Worm (Caenorhabditis elegans) whole organism, L4 larva: ENCODE results near the gene F44B9.2.
A peak's percentile ranks its signal among the peaks of the same experiment; 100 is the strongest.

ENCODE experiments used
- D1046.2 ChIP-seq: fragments of 200-800 bp; sonication (Bioruptor generic); IDR thresholded peaks from 2 replicates; pipeline ENCODE4 v1.3.6; 2022; ENCODE audit warnings: missing genetic modification characterization, missing compliant biosample characterization
- F10B5.3 ChIP-seq: sonication (generic microtip); optimal IDR thresholded peaks from 2 replicates; lab custom pipeline; 2016; ENCODE audit warnings: mild to moderate bottlenecking, missing genetic modification characterization, missing compliant biosample characterization
- F26F4.8 ChIP-seq: fragments of 200-800 bp; sonication (Bioruptor generic); conservative IDR thresholded peaks from 2 replicates; pipeline ENCODE4 v1.3.6; 2022; ENCODE audit warnings: missing genetic modification characterization, missing compliant biosample characterization
- F49E8.2 ChIP-seq: sonication (generic microtip); optimal IDR thresholded peaks from 2 replicates; lab custom pipeline; 2016; ENCODE audit warnings: missing compliant biosample characterization, mild to moderate bottlenecking, missing genetic modification characterization, borderline replicate concordance
- Y48G9A.11 ChIP-seq: fragments of 200-800 bp; sonication (Bioruptor generic); IDR thresholded peaks from 2 replicates; pipeline ENCODE4 v1.3.6; 2022; ENCODE audit warnings: missing genetic modification reagents, missing genetic modification characterization, missing compliant biosample characterization
- Y75B8A.6 ChIP-seq: fragments of 200-800 bp; sonication (Bioruptor generic); IDR thresholded peaks from 2 replicates; pipeline ENCODE4 v1.3.6; 2022; ENCODE audit warnings: missing genetic modification reagents, missing genetic modification characterization, missing compliant biosample characterization
- ceh-28 ChIP-seq: fragments of 150-350 bp; optimal IDR thresholded peaks from 2 replicates; lab custom pipeline; 2014; ENCODE audit warnings: missing biosample characterization, missing genetic modification reagents, missing genetic modification characterization
- ceh-82 ChIP-seq: sonication (generic microtip); optimal IDR thresholded peaks from 2 replicates; lab custom pipeline; 2017; ENCODE audit warnings: missing biosample characterization, missing genetic modification characterization
- ces-1 ChIP-seq: fragments of 150-350 bp; sonication (generic microtip); optimal IDR thresholded peaks from 4 replicates; lab custom pipeline; 2014; ENCODE audit warnings: missing biosample characterization, missing genetic modification reagents, missing genetic modification characterization
- cey-2 ChIP-seq: sonication (generic microtip); optimal IDR thresholded peaks from 3 replicates; lab custom pipeline; 2017; ENCODE audit warnings: missing genetic modification characterization, mild to moderate bottlenecking, missing compliant biosample characterization, antibody characterized with exemption, borderline replicate concordance; ENCODE audit not compliant: insufficient read depth
- daf-12 ChIP-seq: fragments of 150-350 bp; optimal IDR thresholded peaks from 2 replicates; lab custom pipeline; 2014; ENCODE audit warnings: missing biosample characterization, missing genetic modification reagents, missing genetic modification characterization
- daf-16 ChIP-seq, 3 experiments: sonication (generic microtip); optimal IDR thresholded peaks; 2 replicates each; lab custom pipeline; 2016 to 2017; ENCODE audit warnings: missing genetic modification characterization in 3 of 3, missing genetic modification reagents in 3 of 3, mild to moderate bottlenecking in 2 of 3, missing compliant biosample characterization in 2 of 3, missing biosample characterization in 1 of 3, moderate library complexity in 1 of 3
- daf-19 ChIP-seq: fragments of 200-800 bp; sonication (Bioruptor generic); conservative IDR thresholded peaks from 2 replicates; pipeline ENCODE4 v1.3.6; 2022; ENCODE audit warnings: missing genetic modification characterization, missing compliant biosample characterization
- daf-8 ChIP-seq: fragments of 200-800 bp; sonication (Bioruptor generic); IDR thresholded peaks from 2 replicates; pipeline ENCODE4 v1.3.6; 2022; ENCODE audit warnings: missing genetic modification characterization, missing compliant biosample characterization
- dmd-6 ChIP-seq: fragments of 200-800 bp; sonication (Bioruptor generic); IDR thresholded peaks from 2 replicates; pipeline ENCODE4 v1.3.6; 2022; ENCODE audit warnings: missing genetic modification reagents, missing genetic modification characterization, missing compliant biosample characterization
- dmd-9 ChIP-seq: fragments of 200-800 bp; sonication (Bioruptor generic); IDR thresholded peaks from 2 replicates; pipeline ENCODE4 v1.3.6; 2022; ENCODE audit warnings: missing genetic modification reagents, missing genetic modification characterization, missing compliant biosample characterization
- dpl-1 ChIP-seq: fragments of 150-350 bp; optimal IDR thresholded peaks from 2 replicates; lab custom pipeline; 2014; ENCODE audit warnings: missing biosample characterization, missing genetic modification reagents, missing genetic modification characterization
- duxl-1 ChIP-seq: sonication (generic microtip); optimal IDR thresholded peaks from 2 replicates; lab custom pipeline; 2016; ENCODE audit warnings: mild to moderate bottlenecking, missing genetic modification characterization, moderate library complexity, missing compliant biosample characterization; ENCODE audit not compliant: poor library complexity
- fkh-10 ChIP-seq: fragments of 150-350 bp; optimal IDR thresholded peaks from 2 replicates; lab custom pipeline; 2014; ENCODE audit warnings: missing biosample characterization, missing genetic modification reagents, missing genetic modification characterization
- hif-1 ChIP-seq, 2 experiments: sonication (generic microtip); optimal IDR thresholded peaks; 2 replicates each; lab custom pipeline; 2016 to 2017; ENCODE audit warnings: missing compliant biosample characterization in 2 of 2, missing genetic modification characterization in 2 of 2, missing genetic modification reagents in 2 of 2, missing genotype in 2 of 2, mild to moderate bottlenecking in 1 of 2
- hlh-11 ChIP-seq: fragments of 200-800 bp; sonication (Bioruptor generic); optimal IDR thresholded peaks from 2 replicates; lab custom pipeline; 2018; ENCODE audit warnings: mild to moderate bottlenecking, missing genetic modification characterization, missing compliant biosample characterization
- hmg-1.1 ChIP-seq: fragments of 200-800 bp; sonication (Bioruptor generic); IDR thresholded peaks from 2 replicates; pipeline ENCODE4 v1.3.6; 2022; ENCODE audit warnings: missing genetic modification reagents, missing genetic modification characterization, missing compliant biosample characterization
- jun-1 ChIP-seq: fragments of 150-350 bp; optimal IDR thresholded peaks from 2 replicates; lab custom pipeline; 2014; ENCODE audit warnings: missing biosample characterization, missing genetic modification reagents, missing genetic modification characterization
- lim-7 ChIP-seq: fragments of 200-800 bp; sonication (Bioruptor generic); IDR thresholded peaks from 2 replicates; pipeline ENCODE4 v1.3.6; 2022; ENCODE audit warnings: missing genetic modification characterization, missing compliant biosample characterization
- lin-1 ChIP-seq: fragments of 200-800 bp; sonication (Bioruptor generic); IDR thresholded peaks from 2 replicates; pipeline ENCODE4 v1.3.6; 2022; ENCODE audit warnings: missing genetic modification reagents, missing genetic modification characterization, missing compliant biosample characterization
- lin-13 ChIP-seq: fragments of 150-350 bp; optimal IDR thresholded peaks from 2 replicates; lab custom pipeline; 2014; ENCODE audit warnings: missing biosample characterization, missing genetic modification reagents, missing genetic modification characterization
- lin-29 ChIP-seq: fragments of 200-800 bp; sonication (Bioruptor generic); IDR thresholded peaks from 2 replicates; pipeline ENCODE4 v1.3.6; 2022; ENCODE audit warnings: missing genetic modification reagents, missing genetic modification characterization, missing compliant biosample characterization
- lin-39 ChIP-seq: fragments of 150-350 bp; optimal IDR thresholded peaks from 2 replicates; lab custom pipeline; 2014; ENCODE audit warnings: missing biosample characterization, missing genetic modification reagents, missing genetic modification characterization
- lir-3 ChIP-seq: sonication (generic microtip); optimal IDR thresholded peaks from 2 replicates; lab custom pipeline; 2016; ENCODE audit warnings: mild to moderate bottlenecking, missing genetic modification characterization, missing compliant biosample characterization
- madf-9 ChIP-seq: fragments of 200-800 bp; sonication (Bioruptor generic); conservative IDR thresholded peaks from 2 replicates; pipeline ENCODE4 v1.3.6; 2022; ENCODE audit warnings: missing genetic modification reagents, missing genetic modification characterization, missing compliant biosample characterization
- mdl-1 ChIP-seq, 2 experiments: fragments of 150-350 bp in 1 of 2; sonication (generic microtip) in 1 of 2; optimal IDR thresholded peaks; 2 replicates each; lab custom pipeline; 2014 to 2017; ENCODE audit warnings: missing biosample characterization in 2 of 2, missing genetic modification characterization in 2 of 2
- mdt-29 ChIP-seq: fragments of 200-800 bp; sonication (Bioruptor generic); IDR thresholded peaks from 2 replicates; pipeline ENCODE4 v1.3.6; 2022; ENCODE audit warnings: missing genetic modification reagents, missing genetic modification characterization, missing compliant biosample characterization
- mep-1 ChIP-seq: fragments of 150-350 bp; sonication (generic microtip); optimal IDR thresholded peaks from 3 replicates; lab custom pipeline; 2014; ENCODE audit warnings: missing biosample characterization, missing genetic modification characterization
- mxl-2 ChIP-seq: fragments of 200-800 bp; sonication (Bioruptor generic); conservative IDR thresholded peaks from 2 replicates; pipeline ENCODE4 v1.3.6; 2022; ENCODE audit warnings: missing genetic modification reagents, missing genetic modification characterization, missing compliant biosample characterization
- mxl-3 ChIP-seq: fragments of 200-800 bp; sonication (Bioruptor generic); optimal IDR thresholded peaks from 2 replicates; lab custom pipeline; 2018; ENCODE audit warnings: mild to moderate bottlenecking, missing genetic modification characterization, missing compliant biosample characterization
- nhr-11 ChIP-seq: fragments of 150-350 bp; optimal IDR thresholded peaks from 2 replicates; lab custom pipeline; 2014; ENCODE audit warnings: missing biosample characterization, missing genetic modification characterization
- nhr-237 ChIP-seq: sonication (generic microtip); optimal IDR thresholded peaks from 2 replicates; lab custom pipeline; 2017; ENCODE audit warnings: missing biosample characterization, missing genetic modification characterization
- nhr-25 ChIP-seq: sonication (generic microtip); optimal IDR thresholded peaks from 2 replicates; lab custom pipeline; 2017; ENCODE audit warnings: missing genetic modification characterization, mild to moderate bottlenecking, missing compliant biosample characterization, antibody characterized with exemption, moderate library complexity, borderline replicate concordance; ENCODE audit not compliant: insufficient read depth
- nhr-41 ChIP-seq: fragments of 200-800 bp; sonication (Bioruptor generic); IDR thresholded peaks from 2 replicates; pipeline ENCODE4 v1.3.6; 2022; ENCODE audit warnings: missing genetic modification reagents, missing genetic modification characterization, missing compliant biosample characterization
- pqm-1 ChIP-seq: sonication (generic microtip); optimal IDR thresholded peaks from 2 replicates; lab custom pipeline; 2017; ENCODE audit warnings: missing biosample characterization, missing genetic modification characterization
- saeg-2 ChIP-seq: fragments of 200-800 bp; sonication (Bioruptor generic); IDR thresholded peaks from 2 replicates; pipeline ENCODE4 v1.3.6; 2022; ENCODE audit warnings: missing genetic modification reagents, missing genetic modification characterization, missing compliant biosample characterization
- tra-1 ChIP-seq: fragments of 200-800 bp; sonication (Bioruptor generic); IDR thresholded peaks from 2 replicates; pipeline ENCODE4 v1.3.6; 2022; ENCODE audit warnings: missing genetic modification reagents, missing genetic modification characterization, missing compliant biosample characterization
- unc-39 ChIP-seq: sonication (generic microtip); optimal IDR thresholded peaks from 2 replicates; lab custom pipeline; 2017; ENCODE audit warnings: missing biosample characterization, missing genetic modification characterization
- vab-7 ChIP-seq: fragments of 200-800 bp; sonication (Bioruptor generic); IDR thresholded peaks from 2 replicates; pipeline ENCODE4 v1.3.6; 2022; ENCODE audit warnings: missing genetic modification reagents, missing genetic modification characterization, missing compliant biosample characterization
- zag-1 ChIP-seq: fragments of 150-350 bp; optimal IDR thresholded peaks from 2 replicates; lab custom pipeline; 2014; ENCODE audit warnings: missing biosample characterization, missing genetic modification characterization
- zip-11 ChIP-seq: fragments of 200-800 bp; sonication (Bioruptor generic); IDR thresholded peaks from 2 replicates; pipeline ENCODE4 v1.3.6; 2022; ENCODE audit warnings: missing genetic modification characterization, missing compliant biosample characterization
- zip-2 ChIP-seq: fragments of 150-350 bp; optimal IDR thresholded peaks from 2 replicates; lab custom pipeline; 2014; ENCODE audit warnings: missing biosample characterization, missing genetic modification characterization
- ztf-11 ChIP-seq: fragments of 150-350 bp; optimal IDR thresholded peaks from 2 replicates; lab custom pipeline; 2014; ENCODE audit warnings: missing biosample characterization, missing genetic modification characterization
- ztf-7 ChIP-seq: fragments of 150-350 bp; optimal IDR thresholded peaks from 2 replicates; lab custom pipeline; 2014; ENCODE audit warnings: missing biosample characterization, missing genetic modification characterization

Gene F44B9.2

ce11 chrIII:7973201-7973767 lies 49.0 kb upstream of the F44B9.2 start, which contains the start of the genes eef-1B.1 and aco-2 (continued):
- TF ChIP-seq cey-2 (no peak), mdl-1 (tag; optimal IDR thresholded peaks at IDR 0.05; lab: Kevin White, UChicago) (peak in 1 of 2 experiments; percentile 78), saeg-2 (GFP tag; lab: Robert Waterston, UW) (0 out of 2 replicates have a peak, but pooled peaks have one; percentile 49), jun-1 (tag; lab: Kevin White, UChicago) (peak; percentile 68), hif-1 (tag; optimal IDR thresholded peaks at IDR 0.05; lab: Kevin White, UChicago) (peak; percentile 56 to 71), pqm-1 (tag; lab: Kevin White, UChicago) (no peak), lin-29 (GFP tag; lab: Robert Waterston, UW) (no peak), unc-39 (tag; lab: Kevin White, UChicago) (no peak), nhr-237 (tag; lab: Kevin White, UChicago) (no peak), dmd-6 (GFP tag; lab: Robert Waterston, UW) (peak; percentile 86), mep-1 (tag; lab: Kevin White, UChicago) (peak; percentile 93), ces-1 (GFP tag; lab: Kevin White, UChicago) (no peak), madf-9 (GFP tag; lab: Robert Waterston, UW) (peak; percentile 78; the same call in 1 of the 2 replicates), F49E8.2 (peak; percentile 24), mxl-3 (peak; percentile 92), daf-12 (no peak), daf-19 (GFP tag; lab: Robert Waterston, UW) (no peak), lir-3 (tag; lab: Kevin White, UChicago) (no peak), Y75B8A.6 (GFP tag; lab: Robert Waterston, UW) (no peak), ztf-11 (tag; lab: Kevin White, UChicago) (no peak), F26F4.8 (no peak), nhr-25 (tag; lab: Kevin White, UChicago) (peak; percentile 73), tra-1 (GFP tag; lab: Robert Waterston, UW) (peak; percentile 22; the same call in 1 of the 2 replicates), daf-8 (GFP tag; lab: Robert Waterston, UW) (no peak), nhr-41 (GFP tag; lab: Robert Waterston, UW) (no peak), hlh-11 (tag; lab: Kevin White, UChicago) (peak; percentile 95), duxl-1 (peak; percentile 90), vab-7 (0 out of 2 replicates have a peak, but pooled peaks have one; percentile 7), lin-13 (peak; percentile 92), hmg-1.1 (peak; percentile 89), lin-1 (GFP tag; lab: Robert Waterston, UW) (peak; percentile 33; the same call in 1 of the 2 replicates), dpl-1 (peak; percentile 92), zip-2 (peak; percentile 12), zip-11 (GFP tag; lab: Robert Waterston, UW) (no peak), lim-7 (GFP tag; lab: Robert Waterston, UW) (no peak), daf-16 (GFP tag; optimal IDR thresholded peaks at IDR 0.05; lab: Kevin White, UChicago) (peak in 1 of 2 experiments; percentile 61), daf-16 (tag; optimal IDR thresholded peaks at IDR 0.05; lab: Kevin White, UChicago) (peak; percentile 89), D1046.2 (GFP tag; lab: Robert Waterston, UW) (no peak), zag-1 (tag; lab: Kevin White, UChicago) (no peak), ztf-7 (tag; lab: Kevin White, UChicago) (peak; percentile 78), mxl-2 (peak; percentile 71), Y48G9A.11 (no peak), lin-39 (no peak), dmd-9 (GFP tag; lab: Robert Waterston, UW) (0 out of 2 replicates have a peak, but pooled peaks have one; percentile 50), nhr-11 (tag; lab: Kevin White, UChicago) (peak; percentile 88), ceh-82 (tag; lab: Kevin White, UChicago) (no peak), F10B5.3 (peak; percentile 39), fkh-10 (peak; percentile 53), mdt-29 (GFP tag; lab: Robert Waterston, UW) (0 out of 2 replicates have a peak, but pooled peaks have one; percentile 39), ceh-28 (tag; lab: Kevin White, UChicago) (no peak)
